Fruit fly (Drosophila melanogaster): Measurements from ENCODE around the gene srw.

srw gene

dm6 chr3L:4302088-4302487, 18.8 kb upstream of the srw start (continued):
- TF ChIP-seq phol (tag; optimal IDR thresholded peaks at IDR 0.05): peak; percentile 15
- TF ChIP-seq CG16815 (GFP tag; optimal IDR thresholded peaks at IDR 0.05): no peak
- TF ChIP-seq Dll (GFP tag; IDR thresholded peaks at IDR 0.05; ENCODE audit: partially characterized antibody): no peak
- no peak for TF ChIP-seq cg (GFP tag; optimal IDR thresholded peaks at IDR 0.05)
- TF ChIP-seq sens (GFP tag): peak; percentile 71
- TF ChIP-seq CG17361 (GFP tag; IDR thresholded peaks at IDR 0.05): peak; percentile 31; the same call in 1 of the 3 replicates
- peak in 1 of 2 experiments; percentile 0 for TF ChIP-seq bsh (GFP tag; optimal IDR thresholded peaks at IDR 0.05)
- no peak for TF ChIP-seq CG43689 (GFP tag; IDR thresholded peaks at IDR 0.05)
- no peak for TF ChIP-seq zen (tag; optimal IDR thresholded peaks at IDR 0.05)
- peak; percentile 22 for TF ChIP-seq gsb-n (tag; optimal IDR thresholded peaks at IDR 0.05)
- TF ChIP-seq gem (tag; optimal IDR thresholded peaks at IDR 0.05): peak; percentile 13
- TF ChIP-seq sima (GFP tag; optimal IDR thresholded peaks at IDR 0.05): no peak
- TF ChIP-seq CG14710 (tag; optimal IDR thresholded peaks at IDR 0.05): no peak
- TF ChIP-seq mirr (GFP tag; optimal IDR thresholded peaks at IDR 0.05): no peak
- TF ChIP-seq Sox102F (GFP tag; optimal IDR thresholded peaks at IDR 0.05): peak; percentile 7
- peak; percentile 27 for TF ChIP-seq CG10979 (tag; optimal IDR thresholded peaks at IDR 0.05)
- no peak for TF ChIP-seq nom (GFP tag; optimal IDR thresholded peaks at IDR 0.05)
- no peak for TF ChIP-seq D19A (tag; optimal IDR thresholded peaks at IDR 0.05)
- TF ChIP-seq CG10366 (GFP tag; IDR thresholded peaks at IDR 0.05): no peak

DNA sequence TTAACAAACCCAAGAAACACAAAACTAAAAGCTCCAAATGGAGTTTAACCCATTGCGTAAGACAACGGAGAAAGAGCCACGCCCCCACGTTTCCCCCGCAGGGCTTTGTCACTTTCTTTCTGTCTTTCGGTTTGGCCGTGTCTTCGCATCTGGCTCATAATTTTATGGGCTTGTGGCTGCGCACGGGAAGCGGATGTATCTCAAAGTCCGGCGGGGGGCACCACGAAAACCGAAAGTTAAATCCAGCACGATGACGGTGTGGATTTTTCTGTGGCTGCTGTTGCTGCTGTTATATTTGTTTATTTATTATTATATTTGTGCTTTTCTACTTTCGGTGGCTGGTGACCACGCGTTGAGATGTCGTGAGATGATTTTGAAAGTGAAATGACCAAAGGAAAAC, 13.5 kb upstream of the srw start:
- TF ChIP-seq pros (GFP tag; optimal IDR thresholded peaks at IDR 0.05) (peak; percentile 42), CG4707 (GFP tag; optimal IDR thresholded peaks at IDR 0.05) (no peak), oc (tag; optimal IDR thresholded peaks at IDR 0.05) (peak; percentile 69), Vsx1 (GFP tag; optimal IDR thresholded peaks at IDR 0.05) (no peak), MESR4 (GFP tag; optimal IDR thresholded peaks at IDR 0.05) (no peak), pum (GFP tag; optimal IDR thresholded peaks at IDR 0.05) (no peak), sr (GFP tag; IDR thresholded peaks at IDR 0.05) (0 out of 3 replicates have a peak, but pooled peaks have one; percentile 32), Hsf (GFP tag; optimal IDR thresholded peaks at IDR 0.05) (no peak), kni (GFP tag; optimal IDR thresholded peaks at IDR 0.05) (peak; percentile 58), Blimp-1 (GFP tag; optimal IDR thresholded peaks at IDR 0.05) (peak; percentile 99), CG17186 (GFP tag; optimal IDR thresholded peaks at IDR 0.05) (no peak), B-H1 (GFP tag; IDR thresholded peaks at IDR 0.05) (no peak), Pdp1 (GFP tag; optimal IDR thresholded peaks at IDR 0.05) (peak in 1 of 2 experiments; percentile 39)

- TF ChIP-seq mirr (GFP tag; optimal IDR thresholded peaks at IDR 0.05) (peak; percentile 5), toy (GFP tag; IDR thresholded peaks at IDR 0.05) (no peak), dmrt99B (tag; optimal IDR thresholded peaks at IDR 0.05) (no peak), NC2β (GFP tag; optimal IDR thresholded peaks at IDR 0.05) (no peak), Dll (GFP tag; IDR thresholded peaks at IDR 0.05; ENCODE audit: partially characterized antibody) (no peak), Dip2 (GFP tag; IDR thresholded peaks at IDR 0.05) (no peak), CG32767 (GFP tag; IDR thresholded peaks at IDR 0.05) (no peak), exex (tag; optimal IDR thresholded peaks at IDR 0.05) (peak; percentile 69), Dek (tag; optimal IDR thresholded peaks at IDR 0.05) (peak; percentile 1), CG14014 (GFP tag; IDR thresholded peaks at IDR 0.05) (no peak), CG17186 (GFP tag; optimal IDR thresholded peaks at IDR 0.05) (no peak), shn (GFP tag; optimal IDR thresholded peaks at IDR 0.05) (no peak), CrebB (tag; optimal IDR thresholded peaks at IDR 0.05) (no peak), grau (tag; optimal IDR thresholded peaks at IDR 0.05) (no peak), HHEX (GFP tag; optimal IDR thresholded peaks at IDR 0.05) (no peak), salm (tag; optimal IDR thresholded peaks at IDR 0.05) (peak; percentile 18), CG9932 (GFP tag; IDR thresholded peaks at IDR 0.05) (no peak), CG11723 (GFP tag; optimal IDR thresholded peaks at IDR 0.05) (no peak), chinmo (GFP tag; IDR thresholded peaks at IDR 0.05; ENCODE audit: partially characterized antibody) (0 out of 4 replicates have a peak, but pooled peaks have one; percentile 43), Oli (tag; optimal IDR thresholded peaks at IDR 0.05) (no peak)
Measured at dm6 chr3L:4293711-4294110, 10.4 kb upstream of the srw start.
